Worm (Caenorhabditis elegans): ENCODE data around the gene dsb-1.
A peak's percentile ranks its signal among the peaks of the same experiment; 100 is the strongest.

The dsb-1 gene

DNA sequence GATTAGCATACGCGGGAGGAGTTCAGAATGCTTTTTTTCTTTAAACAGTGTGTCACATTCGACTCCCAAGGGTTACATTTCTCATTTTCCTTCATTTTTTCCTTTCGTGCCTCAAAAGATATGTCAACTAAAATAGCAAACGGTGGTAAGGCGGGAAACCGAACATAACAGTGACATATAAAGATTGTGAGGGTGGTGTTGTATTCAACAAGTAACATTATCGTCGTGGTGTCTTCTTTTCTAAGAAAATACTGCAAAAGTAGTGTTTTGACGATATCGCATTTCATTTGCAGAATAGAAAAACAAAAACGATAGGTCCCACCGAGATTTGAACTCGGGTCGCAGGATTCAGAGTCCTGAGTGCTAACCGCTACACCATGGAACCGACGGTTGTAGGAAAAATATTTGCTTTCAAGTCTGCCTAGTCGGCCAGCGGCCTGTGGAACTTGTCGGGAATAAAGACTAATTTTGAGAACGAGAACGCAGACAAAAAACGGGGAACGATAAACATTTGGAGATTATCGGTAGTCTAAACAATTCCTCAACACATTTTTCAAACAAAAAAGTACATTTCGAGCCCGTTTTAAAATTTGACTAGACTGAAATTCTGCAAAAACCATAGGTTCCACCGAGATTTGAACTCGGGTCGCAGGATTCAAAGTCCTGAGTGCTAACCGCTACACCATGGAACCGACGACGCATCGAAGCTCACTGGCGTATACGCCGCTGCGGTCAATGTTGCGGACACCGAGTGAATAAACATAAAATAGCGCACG lies 8.1 kb downstream of the dsb-1 start (continued):
- TF ChIP-seq ztf-6 (GFP tag; IDR thresholded peaks at IDR 0.05): no peak
- no peak for TF ChIP-seq T07F8.4 (tag; optimal IDR thresholded peaks at IDR 0.05)
- no peak for TF ChIP-seq let-607 (tag; optimal IDR thresholded peaks at IDR 0.05)
- TF ChIP-seq hmg-20 (GFP tag; IDR thresholded peaks at IDR 0.05): no peak
- peak; percentile 59; the same call in 1 of the 2 replicates for TF ChIP-seq hsf-1 (GFP tag; IDR thresholded peaks at IDR 0.05)
- TF ChIP-seq efl-1 (GFP tag; optimal IDR thresholded peaks at IDR 0.05): no peak
- TF ChIP-seq mxl-1 (tag; optimal IDR thresholded peaks at IDR 0.05): peak; percentile 40
- TF ChIP-seq let-526 (GFP tag; IDR thresholded peaks at IDR 0.05): 0 out of 2 replicates have a peak, but pooled peaks have one; percentile 24
- peak; percentile 86 for TF ChIP-seq snpc-1.1 (tag; optimal IDR thresholded peaks at IDR 0.05; ENCODE audit: insufficient read depth)
- peak; percentile 3 for TF ChIP-seq T26A5.8 (tag; optimal IDR thresholded peaks at IDR 0.05)
- TF ChIP-seq hmg-1.2 (GFP tag; IDR thresholded peaks at IDR 0.05): peak; percentile 53
- TF ChIP-seq zim-3 (tag; optimal IDR thresholded peaks at IDR 0.05): peak; percentile 33
- TF ChIP-seq K12H6.12 (tag; optimal IDR thresholded peaks at IDR 0.05): no peak
- TF ChIP-seq nfya-2 (GFP tag; IDR thresholded peaks at IDR 0.05): no peak
- TF ChIP-seq dpff-1 (tag; optimal IDR thresholded peaks at IDR 0.05): no peak
- peak; percentile 17 for TF ChIP-seq nhr-90 (tag; optimal IDR thresholded peaks at IDR 0.05)
- TF ChIP-seq him-1 (tag; optimal IDR thresholded peaks at IDR 0.05): peak; percentile 71
- no peak for TF ChIP-seq hlh-26 (GFP tag; conservative IDR thresholded peaks at IDR 0.05)
- peak; percentile 40 for TF ChIP-seq F49E8.2 (tag; optimal IDR thresholded peaks at IDR 0.05; ENCODE audit: insufficient read depth)
- peak; percentile 19 for TF ChIP-seq attf-5 (GFP tag; optimal IDR thresholded peaks at IDR 0.05)
- TF ChIP-seq ekl-4 (GFP tag; IDR thresholded peaks at IDR 0.05): no peak
- peak; percentile 18 for TF ChIP-seq tlf-1 (GFP tag; optimal IDR thresholded peaks at IDR 0.05)
- TF ChIP-seq sea-2 (GFP tag; IDR thresholded peaks at IDR 0.05): no peak
- TF ChIP-seq lin-40 (tag; optimal IDR thresholded peaks at IDR 0.05): no peak
- TF ChIP-seq hlh-12 (tag; optimal IDR thresholded peaks at IDR 0.05): no peak
- peak; percentile 92 for TF ChIP-seq tbp1 (GFP tag; optimal IDR thresholded peaks at IDR 0.05)
- no peak for TF ChIP-seq ceh-27 (GFP tag; optimal IDR thresholded peaks at IDR 0.05)
- TF ChIP-seq ceh-40 (GFP tag; IDR thresholded peaks at IDR 0.05): no peak
- TF ChIP-seq C17E4.6 (GFP tag; IDR thresholded peaks at IDR 0.05): no peak
- TF ChIP-seq D2030.7 (GFP tag; IDR thresholded peaks at IDR 0.05): peak; percentile 28; the same call in 1 of the 2 replicates
- no peak for TF ChIP-seq xnd-1 (tag; optimal IDR thresholded peaks at IDR 0.05)
- TF ChIP-seq attf-6 (GFP tag; IDR thresholded peaks at IDR 0.05): 0 out of 2 replicates have a peak, but pooled peaks have one; percentile 40
- peak; percentile 10 for TF ChIP-seq nhr-80 (tag; optimal IDR thresholded peaks at IDR 0.05)
- TF ChIP-seq snpc-4 (GFP tag; optimal IDR thresholded peaks at IDR 0.05): peak; percentile 66
- TF ChIP-seq snpc-4 (tag; optimal IDR thresholded peaks at IDR 0.05): peak; percentile 62 to 91 (median 88)
- no peak for TF ChIP-seq fkh-3 (tag; optimal IDR thresholded peaks at IDR 0.05)
- TF ChIP-seq lin-26 (GFP tag; IDR thresholded peaks at IDR 0.05): peak; percentile 77

DNA sequence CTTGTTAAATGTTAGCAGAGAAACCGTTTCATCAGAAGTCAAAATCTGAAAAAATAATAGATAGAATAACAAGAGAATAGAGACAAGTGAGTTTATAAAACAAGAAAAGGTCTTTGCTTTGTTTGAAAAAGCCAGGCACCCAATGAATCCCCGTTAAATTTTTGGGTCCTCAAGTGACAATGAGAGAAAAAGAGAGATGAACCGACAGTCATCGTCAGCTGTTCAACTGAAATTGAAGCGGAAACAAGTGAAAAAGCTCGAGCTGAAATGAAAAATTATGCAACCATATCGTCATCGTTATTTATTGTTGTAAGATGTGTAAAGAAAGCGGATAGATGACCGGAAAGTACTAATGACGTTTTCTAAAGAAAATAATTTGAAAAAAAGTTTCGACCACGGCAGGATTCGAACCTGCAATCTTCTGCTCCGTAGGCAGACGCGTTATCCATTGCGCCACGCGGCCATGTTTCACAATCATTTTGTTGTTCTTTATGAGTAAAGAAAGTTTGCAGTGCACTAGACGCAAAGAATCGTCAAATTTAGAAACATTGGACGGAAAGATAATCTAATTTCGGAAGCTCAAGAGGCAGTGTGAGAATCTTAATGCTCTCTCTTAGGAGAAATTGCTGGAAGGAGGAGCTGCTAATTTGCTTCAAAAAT lies 8.9 kb downstream of the dsb-1 start, which contains the start of gene F08G5.3:
Gene F08G5.3, minus strand, starts transcription at position 51 of the 660 bp plus-strand sequence.
- TF ChIP-seq nfyb-1 (GFP tag; IDR thresholded peaks at IDR 0.05): peak; percentile 84
- peak; percentile 48 for TF ChIP-seq tlf-1 (GFP tag; optimal IDR thresholded peaks at IDR 0.05)
- TF ChIP-seq ztf-25 (GFP tag; IDR thresholded peaks at IDR 0.05): peak; percentile 94
- TF ChIP-seq snpc-1.1 (tag; optimal IDR thresholded peaks at IDR 0.05; ENCODE audit: insufficient read depth): peak; percentile 78
- 0 out of 2 replicates have a peak, but pooled peaks have one; percentile 33 for TF ChIP-seq C17E4.6 (GFP tag; IDR thresholded peaks at IDR 0.05)
- 0 out of 2 replicates have a peak, but pooled peaks have one; percentile 47 for TF ChIP-seq madf-3 (GFP tag; IDR thresholded peaks at IDR 0.05)
- peak; percentile 63 for TF ChIP-seq attf-5 (GFP tag; optimal IDR thresholded peaks at IDR 0.05)
- TF ChIP-seq cebp-1 (GFP tag; IDR thresholded peaks at IDR 0.05): peak; percentile 70
- peak; percentile 85 for TF ChIP-seq cebp-1 (tag; optimal IDR thresholded peaks at IDR 0.05)
- peak; percentile 82 for TF ChIP-seq snpc-4 (GFP tag; optimal IDR thresholded peaks at IDR 0.05)
- peak; percentile 14 to 81 (median 64) for TF ChIP-seq snpc-4 (tag; optimal IDR thresholded peaks at IDR 0.05)
- TF ChIP-seq ceh-27 (GFP tag; optimal IDR thresholded peaks at IDR 0.05): peak; percentile 46
- TF ChIP-seq ztf-26 (tag; optimal IDR thresholded peaks at IDR 0.05): peak; percentile 26
- TF ChIP-seq rec-8 (tag; optimal IDR thresholded peaks at IDR 0.05): peak; percentile 49 to 90
- TF ChIP-seq rpc-1 (optimal IDR thresholded peaks at IDR 0.05): peak; percentile 95
- TF ChIP-seq rpc-1 (tag; optimal IDR thresholded peaks at IDR 0.05): peak; percentile 95
